Fruit fly (Drosophila melanogaster) whole organism, embryonic: ENCODE data around the gene Rcd2.

ENCODE experiments used
- Atf6 ChIP-seq: fragments of 200-800 bp; sonication (Bioruptor generic); IDR thresholded peaks from 2 replicates; pipeline ENCODE4 v1.3.6; 2022; ENCODE audit warnings: missing biosample characterization, missing genetic modification characterization
- Bteb2 ChIP-seq: fragments of 200-800 bp; sonication (Bioruptor generic); optimal IDR thresholded peaks from 2 replicates; lab custom pipeline; 2016; ENCODE audit warnings: missing biosample characterization, missing genetic modification characterization
- C15 ChIP-seq: fragments of 200-800 bp; sonication (Bioruptor generic); IDR thresholded peaks from 3 replicates; pipeline ENCODE4 v1.3.6; 2022; ENCODE audit warnings: missing biosample characterization, missing genetic modification characterization
- CG10267 ChIP-seq: fragments of 200-800 bp; sonication (Bioruptor generic); optimal IDR thresholded peaks from 2 replicates; lab custom pipeline; 2018; ENCODE audit warnings: missing biosample characterization, mild to moderate bottlenecking, missing genetic modification characterization, moderate library complexity
- CG10274 ChIP-seq: fragments of 200-800 bp; sonication (Bioruptor generic); optimal IDR thresholded peaks from 3 replicates; lab custom pipeline; 2017; ENCODE audit warnings: missing biosample characterization, mild to moderate bottlenecking, missing genetic modification characterization
- CG10366 ChIP-seq: fragments of 200-800 bp; sonication (Bioruptor generic); IDR thresholded peaks from 2 replicates; pipeline ENCODE4 v1.3.6; 2022; ENCODE audit warnings: missing biosample characterization, missing genetic modification characterization
- CG10462 ChIP-seq: fragments of 200-800 bp; sonication (Bioruptor generic); optimal IDR thresholded peaks from 2 replicates; lab custom pipeline; 2016; ENCODE audit warnings: missing biosample characterization, missing genetic modification characterization
- CG13287 ChIP-seq: fragments of 200-800 bp; sonication (Bioruptor generic); IDR thresholded peaks from 2 replicates; pipeline ENCODE4 v1.3.6; 2022; ENCODE audit warnings: missing biosample characterization, missing genetic modification characterization; ENCODE audit not compliant: partially characterized antibody
- CG16779 ChIP-seq: fragments of 200-800 bp; sonication (Bioruptor generic); IDR thresholded peaks from 2 replicates; pipeline ENCODE4 v1.3.6; 2022; ENCODE audit warnings: missing biosample characterization, missing genetic modification characterization
- CG17829 ChIP-seq: fragments of 200-800 bp; optimal IDR thresholded peaks from 2 replicates; lab custom pipeline; 2019; ENCODE audit warnings: missing biosample characterization, mild to moderate bottlenecking, missing genetic modification characterization, moderate library complexity
- CG18476 ChIP-seq: fragments of 200-800 bp; sonication (Bioruptor generic); optimal IDR thresholded peaks from 2 replicates; lab custom pipeline; 2016; ENCODE audit warnings: missing biosample characterization, mild to moderate bottlenecking, missing genetic modification characterization
- CG18764 ChIP-seq: fragments of 200-800 bp; sonication (Bioruptor generic); optimal IDR thresholded peaks from 3 replicates; lab custom pipeline; 2016; ENCODE audit warnings: missing biosample characterization, missing genetic modification characterization
- CG2199 ChIP-seq: fragments of 200-800 bp; sonication (Bioruptor generic); IDR thresholded peaks from 3 replicates; pipeline ENCODE4 v1.3.6; 2022; ENCODE audit warnings: missing biosample characterization, missing genetic modification characterization
- CG2875 ChIP-seq: fragments of 200-800 bp; sonication (Bioruptor generic); optimal IDR thresholded peaks from 2 replicates; lab custom pipeline; 2017; ENCODE audit warnings: missing biosample characterization, mild to moderate bottlenecking, missing genetic modification characterization, missing genetic modification reagents
- CG3281 ChIP-seq: fragments of 200-800 bp; sonication (Bioruptor generic); optimal IDR thresholded peaks from 3 replicates; lab custom pipeline; 2017; ENCODE audit warnings: missing biosample characterization, mild to moderate bottlenecking, missing genetic modification characterization
- CG3726 ChIP-seq: fragments of 200-800 bp; sonication (Bioruptor generic); IDR thresholded peaks from 3 replicates; pipeline ENCODE4, ENCODE4 v1.3.6; 2022; ENCODE audit warnings: missing biosample characterization, missing genetic modification characterization
- CG4707 ChIP-seq: fragments of 200-800 bp; sonication (Bioruptor generic); optimal IDR thresholded peaks from 2 replicates; lab custom pipeline; 2018; ENCODE audit warnings: missing biosample characterization, mild to moderate bottlenecking, missing genetic modification characterization, moderate library complexity
- CG4854 ChIP-seq: fragments of 200-800 bp; sonication (Bioruptor generic); optimal IDR thresholded peaks from 2 replicates; lab custom pipeline; 2016; ENCODE audit warnings: missing biosample characterization, missing genetic modification characterization, inconsistent platforms
- CG7271 ChIP-seq: fragments of 200-800 bp; sonication (Bioruptor generic); optimal IDR thresholded peaks from 2 replicates; lab custom pipeline; 2018; ENCODE audit warnings: missing biosample characterization, mild to moderate bottlenecking, missing genetic modification characterization, moderate library complexity
- CG7372 ChIP-seq: fragments of 200-800 bp; sonication (Bioruptor generic); IDR thresholded peaks from 2 replicates; pipeline ENCODE4 v1.3.6; 2022; ENCODE audit warnings: missing biosample characterization, missing genetic modification characterization
- CG9817 ChIP-seq: fragments of 200-800 bp; sonication (Bioruptor generic); optimal IDR thresholded peaks from 2 replicates; lab custom pipeline; 2018; ENCODE audit warnings: missing biosample characterization, mild to moderate bottlenecking, missing genetic modification characterization, moderate library complexity
- CTCF ChIP-seq: fragments of 200-800 bp; sonication (Bioruptor generic); optimal IDR thresholded peaks from 2 replicates; lab custom pipeline; 2017; ENCODE audit warnings: missing biosample characterization, mild to moderate bottlenecking, missing genetic modification characterization, moderate library complexity
- Dfd ChIP-seq, 2 experiments: fragments of >200 bp; optimal IDR thresholded peaks; 2 replicates each; lab custom pipeline; 2017; ENCODE audit warnings: missing biosample characterization in 2 of 2, missing genetic modification characterization in 2 of 2
- HLH4C ChIP-seq: fragments of 200-800 bp; sonication (Bioruptor generic); IDR thresholded peaks from 3 replicates; pipeline ENCODE4 v1.3.6; 2022; ENCODE audit warnings: missing biosample characterization, missing genetic modification characterization; ENCODE audit not compliant: partially characterized antibody
- Max ChIP-seq: fragments of 200-800 bp; sonication (Bioruptor generic); optimal IDR thresholded peaks from 2 replicates; lab custom pipeline; 2016; ENCODE audit warnings: missing biosample characterization, mild to moderate bottlenecking, missing genetic modification characterization
- Oaz ChIP-seq: fragments of 200-800 bp; sonication (Bioruptor generic); IDR thresholded peaks from 2 replicates; pipeline ENCODE4 v1.3.6; 2022; ENCODE audit warnings: missing biosample characterization, missing genetic modification characterization
- PHDP ChIP-seq: fragments of 200-800 bp; sonication (Bioruptor generic); optimal IDR thresholded peaks from 3 replicates; lab custom pipeline; 2018; ENCODE audit warnings: missing biosample characterization, mild to moderate bottlenecking, missing genetic modification characterization, moderate library complexity
- Ravus ChIP-seq: fragments of 200-800 bp; sonication (Bioruptor generic); IDR thresholded peaks from 2 replicates; pipeline ENCODE4 v1.3.6; 2022; ENCODE audit warnings: missing biosample characterization, missing genetic modification characterization
- Xbp1 ChIP-seq: fragments of 200-800 bp; sonication (Bioruptor generic); optimal IDR thresholded peaks from 3 replicates; lab custom pipeline; 2016; ENCODE audit warnings: missing biosample characterization, mild to moderate bottlenecking, missing genetic modification characterization
- aop ChIP-seq: fragments of 200-800 bp; sonication (Bioruptor generic); IDR thresholded peaks from 2 replicates; pipeline ENCODE4 v1.3.6; 2022; ENCODE audit warnings: missing biosample characterization, missing genetic modification characterization
- chn ChIP-seq: fragments of 200-800 bp; sonication (Bioruptor generic); optimal IDR thresholded peaks from 2 replicates; lab custom pipeline; 2016; ENCODE audit warnings: missing biosample characterization, missing genetic modification characterization
- dysf ChIP-seq: fragments of 200-800 bp; sonication (Bioruptor generic); IDR thresholded peaks from 3 replicates; pipeline ENCODE4 v1.3.6; 2022; ENCODE audit warnings: missing biosample characterization, missing genetic modification characterization
- exex ChIP-seq: fragments of 200-800 bp; sonication (Bioruptor generic); optimal IDR thresholded peaks from 4 replicates; lab custom pipeline; 2018; ENCODE audit warnings: missing biosample characterization, mild to moderate bottlenecking, missing genetic modification characterization, moderate library complexity
- eyg ChIP-seq: fragments of 200-800 bp; sonication (Bioruptor generic); optimal IDR thresholded peaks from 3 replicates; lab custom pipeline; 2016; ENCODE audit warnings: missing biosample characterization, missing genetic modification characterization
- gcm ChIP-seq: fragments of 200-800 bp; sonication (Bioruptor generic); optimal IDR thresholded peaks from 2 replicates; lab custom pipeline; 2019; ENCODE audit warnings: missing biosample characterization, mild to moderate bottlenecking, missing genetic modification characterization, moderate library complexity
- gem ChIP-seq: fragments of 200-800 bp; sonication (Bioruptor generic); optimal IDR thresholded peaks from 2 replicates; lab custom pipeline; 2019; ENCODE audit warnings: missing biosample characterization, mild to moderate bottlenecking, missing genetic modification characterization, moderate library complexity
- gro ChIP-seq: fragments of 200-800 bp; sonication (Bioruptor generic); optimal IDR thresholded peaks from 2 replicates; lab custom pipeline; 2016; ENCODE audit warnings: missing biosample characterization, missing genetic modification characterization
- ken ChIP-seq: fragments of 200-800 bp; sonication (Bioruptor generic); IDR thresholded peaks from 3 replicates; pipeline ENCODE4 v1.3.6; 2022; ENCODE audit warnings: missing biosample characterization, missing genetic modification characterization
- lilli ChIP-seq: fragments of 200-800 bp; sonication (Bioruptor generic); optimal IDR thresholded peaks from 3 replicates; lab custom pipeline; 2016; ENCODE audit warnings: missing biosample characterization, missing genetic modification characterization
- maf-S ChIP-seq: fragments of 200-800 bp; sonication (Bioruptor generic); optimal IDR thresholded peaks from 2 replicates; lab custom pipeline; 2016; ENCODE audit warnings: missing biosample characterization, missing genetic modification characterization
- oc ChIP-seq: fragments of 200-800 bp; sonication (Bioruptor generic); optimal IDR thresholded peaks from 2 replicates; lab custom pipeline; 2018; ENCODE audit warnings: missing biosample characterization, mild to moderate bottlenecking, missing genetic modification characterization, moderate library complexity
- pita ChIP-seq: fragments of 200-800 bp; sonication (Bioruptor generic); optimal IDR thresholded peaks from 2 replicates; lab custom pipeline; 2017; ENCODE audit warnings: missing biosample characterization, mild to moderate bottlenecking, missing genetic modification characterization
- ro ChIP-seq: fragments of 200-800 bp; sonication (Bioruptor generic); IDR thresholded peaks from 2 replicates; pipeline ENCODE4 v1.3.6; 2022; ENCODE audit warnings: missing biosample characterization, missing genetic modification characterization
- scrt ChIP-seq: fragments of 200-800 bp; sonication (Bioruptor generic); optimal IDR thresholded peaks from 2 replicates; lab custom pipeline; 2018; ENCODE audit warnings: missing biosample characterization, mild to moderate bottlenecking, missing genetic modification characterization, moderate library complexity
- sob ChIP-seq: fragments of 200-800 bp; sonication (Bioruptor generic); IDR thresholded peaks from 2 replicates; pipeline ENCODE4 v1.3.6; 2022; ENCODE audit warnings: missing biosample characterization, missing genetic modification characterization
- sr ChIP-seq: fragments of 200-800 bp; sonication (Bioruptor generic); IDR thresholded peaks from 3 replicates; pipeline ENCODE4 v1.3.6; 2022; ENCODE audit warnings: missing biosample characterization, missing genetic modification characterization
- sug ChIP-seq: fragments of 200-800 bp; optimal IDR thresholded peaks from 2 replicates; lab custom pipeline; 2019; ENCODE audit warnings: missing biosample characterization, mild to moderate bottlenecking, missing genetic modification characterization, moderate library complexity
- tll ChIP-seq, 2 experiments: fragments of 200-800 bp in 1 of 2; fragments of >200 bp in 1 of 2; sonication (Bioruptor generic) in 1 of 2; optimal IDR thresholded peaks; 2 replicates each; lab custom pipeline; 2017 to 2019; ENCODE audit warnings: missing biosample characterization in 2 of 2, missing genetic modification characterization in 2 of 2, mild to moderate bottlenecking in 1 of 2, moderate library complexity in 1 of 2
- wek ChIP-seq: fragments of 200-800 bp; sonication (Bioruptor generic); optimal IDR thresholded peaks from 3 replicates; lab custom pipeline; 2018; ENCODE audit warnings: missing biosample characterization, mild to moderate bottlenecking, missing genetic modification characterization, moderate library complexity
- zen ChIP-seq: fragments of 200-800 bp; sonication (Bioruptor generic); optimal IDR thresholded peaks from 3 replicates; lab custom pipeline; 2018; ENCODE audit warnings: missing biosample characterization, mild to moderate bottlenecking, missing genetic modification characterization, moderate library complexity

The Rcd2 gene

dm6 chr3L:20517897-20518804 is 22.1 kb downstream of the Rcd2 start (continued):
- TF ChIP-seq HLH4C (GFP tag; lab: Robert Waterston, UW) (no peak), pita (GFP tag; lab: Kevin White, UChicago) (no peak), chn (GFP tag; lab: Kevin White, UChicago) (no peak), CG13287 (GFP tag; lab: Robert Waterston, UW) (no peak), Bteb2 (GFP tag; lab: Kevin White, UChicago) (no peak), CG2199 (no peak), CG4854 (GFP tag; lab: Kevin White, UChicago) (no peak), Dfd (GFP tag; optimal IDR thresholded peaks at IDR 0.05; lab: Kevin White, UChicago) (no peak), scrt (no peak), gcm (GFP tag; lab: Kevin White, UChicago) (no peak), zen (no peak), PHDP (tag; lab: Kevin White, UChicago) (peak; percentile 40), Atf6 (GFP tag; lab: Robert Waterston, UW) (no peak), CG18476 (GFP tag; lab: Kevin White, UChicago) (no peak), sug (tag; lab: Kevin White, UChicago) (peak; percentile 8), CG18764 (GFP tag; lab: Kevin White, UChicago) (no peak), CG4707 (GFP tag; lab: Kevin White, UChicago) (no peak), Max (GFP tag; lab: Kevin White, UChicago) (no peak), Oaz (GFP tag; lab: Robert Waterston, UW) (no peak), CG10274 (no peak), eyg (GFP tag; lab: Kevin White, UChicago) (no peak), CG10462 (GFP tag; lab: Kevin White, UChicago) (no peak), CG16779 (no peak), wek (GFP tag; lab: Kevin White, UChicago) (no peak), C15 (GFP tag; lab: Robert Waterston, UW) (no peak), CG3726 (GFP tag; lab: Robert Waterston, UW) (no peak), Ravus (GFP tag; lab: Robert Waterston, UW) (peak; percentile 22; the same call in 1 of the 2 replicates), gro (GFP tag; lab: Kevin White, UChicago) (no peak), maf-S (no peak), oc (tag; lab: Kevin White, UChicago) (no peak), CG3281 (GFP tag; lab: Kevin White, UChicago) (peak; percentile 47), lilli (peak; percentile 32), CG17829 (no peak), aop (GFP tag; lab: Robert Waterston, UW) (no peak), sr (GFP tag; lab: Robert Waterston, UW) (no peak), sob (no peak), exex (tag; lab: Kevin White, UChicago) (peak; percentile 50), CG7372 (no peak), tll (GFP tag; optimal IDR thresholded peaks at IDR 0.05; lab: Kevin White, UChicago) (no peak), CG7271 (tag; lab: Kevin White, UChicago) (no peak), CG2875 (GFP tag; lab: Kevin White, UChicago) (no peak), Xbp1 (GFP tag; lab: Kevin White, UChicago) (peak; percentile 25), CG10267 (tag; lab: Kevin White, UChicago) (peak; percentile 12), CG9817 (tag; lab: Kevin White, UChicago) (no peak), dysf (GFP tag; lab: Robert Waterston, UW) (0 out of 3 replicates have a peak, but pooled peaks have one; percentile 40), ro (GFP tag; lab: Robert Waterston, UW) (no peak), CG10366 (GFP tag; lab: Robert Waterston, UW) (peak; percentile 9; the same call in 1 of the 2 replicates), CTCF (GFP tag; lab: Kevin White, UChicago) (no peak), ken (no peak), gem (tag; lab: Kevin White, UChicago) (peak; percentile 68)
